Fruit fly (Drosophila melanogaster) whole organism, embryonic: Measurements from ENCODE around the gene SkpA.

ENCODE experiments used
- Atf3 ChIP-seq: fragments of 200-800 bp; sonication (Bioruptor generic); optimal IDR thresholded peaks from 3 replicates; lab custom pipeline; 2016; ENCODE audit warnings: missing biosample characterization, missing genetic modification characterization
- CG10267 ChIP-seq: fragments of 200-800 bp; sonication (Bioruptor generic); optimal IDR thresholded peaks from 2 replicates; lab custom pipeline; 2018; ENCODE audit warnings: missing biosample characterization, mild to moderate bottlenecking, missing genetic modification characterization, moderate library complexity
- CG10274 ChIP-seq: fragments of 200-800 bp; sonication (Bioruptor generic); optimal IDR thresholded peaks from 3 replicates; lab custom pipeline; 2017; ENCODE audit warnings: missing biosample characterization, mild to moderate bottlenecking, missing genetic modification characterization
- CG11398 ChIP-seq: fragments of 200-800 bp; sonication (Bioruptor generic); optimal IDR thresholded peaks from 2 replicates; lab custom pipeline; 2016; ENCODE audit warnings: missing biosample characterization, missing genetic modification characterization
- CG11723 ChIP-seq: fragments of 200-800 bp; sonication (Bioruptor generic); optimal IDR thresholded peaks from 2 replicates; lab custom pipeline; 2017; ENCODE audit warnings: missing biosample characterization, mild to moderate bottlenecking, missing genetic modification characterization
- CG13894 ChIP-seq: fragments of 200-800 bp; sonication (Bioruptor generic); optimal IDR thresholded peaks from 3 replicates; lab custom pipeline; 2018; ENCODE audit warnings: missing biosample characterization, mild to moderate bottlenecking, missing genetic modification characterization, moderate library complexity
- CG1647 ChIP-seq: fragments of 200-800 bp; sonication (Bioruptor generic); optimal IDR thresholded peaks from 3 replicates; lab custom pipeline; 2016; ENCODE audit warnings: missing biosample characterization, missing genetic modification characterization
- CG18011 ChIP-seq: fragments of 200-800 bp; sonication (Bioruptor generic); optimal IDR thresholded peaks from 2 replicates; lab custom pipeline; 2017; ENCODE audit warnings: missing biosample characterization, missing genetic modification characterization, mild to moderate bottlenecking, moderate library complexity, missing genotype
- CG2712 ChIP-seq: fragments of 200-800 bp; optimal IDR thresholded peaks from 3 replicates; lab custom pipeline; 2019; ENCODE audit warnings: missing biosample characterization, mild to moderate bottlenecking, missing genetic modification characterization, moderate library complexity
- CG4707 ChIP-seq: fragments of 200-800 bp; sonication (Bioruptor generic); optimal IDR thresholded peaks from 2 replicates; lab custom pipeline; 2018; ENCODE audit warnings: missing biosample characterization, mild to moderate bottlenecking, missing genetic modification characterization, moderate library complexity
- CG7928 ChIP-seq: fragments of 200-800 bp; sonication (Bioruptor generic); optimal IDR thresholded peaks from 2 replicates; lab custom pipeline; 2017; ENCODE audit warnings: missing biosample characterization, mild to moderate bottlenecking, missing genetic modification characterization
- CG8281 ChIP-seq: fragments of 200-800 bp; sonication (Bioruptor generic); optimal IDR thresholded peaks from 2 replicates; lab custom pipeline; 2018; ENCODE audit warnings: missing biosample characterization, mild to moderate bottlenecking, missing genetic modification characterization, moderate library complexity
- CG8388 ChIP-seq: fragments of 200-800 bp; sonication (Bioruptor generic); optimal IDR thresholded peaks from 2 replicates; lab custom pipeline; 2019; ENCODE audit warnings: missing biosample characterization, mild to moderate bottlenecking, missing genetic modification characterization, moderate library complexity
- CG8944 ChIP-seq: fragments of 200-800 bp; sonication (Bioruptor generic); optimal IDR thresholded peaks from 3 replicates; lab custom pipeline; 2016; ENCODE audit warnings: missing biosample characterization, missing genetic modification characterization
- D ChIP-seq, 2 experiments: fragments of 200-800 bp in 1 of 2; fragments of >200 bp in 1 of 2; sonication (Bioruptor generic) in 1 of 2; optimal IDR thresholded peaks; 2 replicates in 1 of 2; 3 replicates in 1 of 2; lab custom pipeline; 2017; ENCODE audit warnings: mild to moderate bottlenecking in 1 of 2, missing biosample characterization in 1 of 2, missing genetic modification characterization in 1 of 2, missing genetic modification reagents in 1 of 2
- D19B ChIP-seq: fragments of 200-800 bp; sonication (Bioruptor generic); optimal IDR thresholded peaks from 2 replicates; lab custom pipeline; 2017; ENCODE audit warnings: missing biosample characterization, mild to moderate bottlenecking, missing genetic modification characterization
- Doc2 ChIP-seq: fragments of 200-800 bp; sonication (Bioruptor generic); IDR thresholded peaks from 2 replicates; pipeline ENCODE4 v1.3.6; 2022; ENCODE audit warnings: missing biosample characterization, missing genetic modification characterization
- HLH54F ChIP-seq: fragments of 200-800 bp; sonication (Bioruptor generic); optimal IDR thresholded peaks from 3 replicates; lab custom pipeline; 2016; ENCODE audit warnings: missing biosample characterization, missing genetic modification characterization
- Hr3 ChIP-seq: fragments of 200-800 bp; sonication (Bioruptor generic); optimal IDR thresholded peaks from 3 replicates; lab custom pipeline; 2016; ENCODE audit warnings: missing biosample characterization, missing genetic modification characterization
- Hr39 ChIP-seq: fragments of >200 bp; optimal IDR thresholded peaks from 2 replicates; lab custom pipeline; 2017
- Kr ChIP-seq: fragments of 200-800 bp; sonication (Bioruptor generic); optimal IDR thresholded peaks from 2 replicates; lab custom pipeline; 2017; ENCODE audit warnings: missing biosample characterization, mild to moderate bottlenecking, missing genetic modification characterization
- Mes4 ChIP-seq: fragments of 200-800 bp; sonication (Bioruptor generic); optimal IDR thresholded peaks from 2 replicates; lab custom pipeline; 2016; ENCODE audit warnings: missing biosample characterization, missing genetic modification characterization
- Neu2 ChIP-seq: fragments of 200-800 bp; sonication (Bioruptor generic); optimal IDR thresholded peaks from 3 replicates; lab custom pipeline; 2016; ENCODE audit warnings: missing biosample characterization, missing genetic modification characterization, borderline replicate concordance
- Nf-YC ChIP-seq: fragments of 200-800 bp; optimal IDR thresholded peaks from 3 replicates; lab custom pipeline; 2019; ENCODE audit warnings: missing biosample characterization, mild to moderate bottlenecking, missing genetic modification characterization, moderate library complexity
- Six4 ChIP-seq: fragments of 200-800 bp; sonication (Bioruptor generic); optimal IDR thresholded peaks from 2 replicates; lab custom pipeline; 2016; ENCODE audit warnings: missing biosample characterization, missing genetic modification characterization
- Usf ChIP-seq: fragments of 200-800 bp; sonication (Bioruptor generic); optimal IDR thresholded peaks from 2 replicates; lab custom pipeline; 2017; ENCODE audit warnings: missing genotype, missing biosample characterization, missing genetic modification characterization
- aop ChIP-seq: fragments of 200-800 bp; sonication (Bioruptor generic); IDR thresholded peaks from 2 replicates; pipeline ENCODE4 v1.3.6; 2022; ENCODE audit warnings: missing biosample characterization, missing genetic modification characterization
- ara ChIP-seq: fragments of 200-800 bp; sonication (Bioruptor generic); IDR thresholded peaks from 2 replicates; pipeline ENCODE4 v1.3.6; 2022; ENCODE audit warnings: missing biosample characterization, missing genetic modification characterization
- br ChIP-seq: fragments of >200 bp; optimal IDR thresholded peaks from 2 replicates; lab custom pipeline; 2017
- chinmo ChIP-seq: fragments of 200-800 bp; sonication (Bioruptor generic); IDR thresholded peaks from 4 replicates; pipeline ENCODE4 v1.3.6; 2022; ENCODE audit warnings: missing biosample characterization, missing genetic modification characterization; ENCODE audit not compliant: partially characterized antibody
- chm ChIP-seq: fragments of 200-800 bp; sonication (Bioruptor generic); IDR thresholded peaks from 2 replicates; pipeline ENCODE4 v1.3.6; 2022; ENCODE audit warnings: missing biosample characterization, missing genetic modification characterization
- croc ChIP-seq: fragments of 200-800 bp; sonication (Bioruptor generic); conservative IDR thresholded peaks from 3 replicates; pipeline ENCODE4 v1.3.6; 2022; ENCODE audit warnings: missing biosample characterization, missing genetic modification characterization
- crol ChIP-seq: fragments of 200-800 bp; sonication (Bioruptor generic); IDR thresholded peaks from 2 replicates; pipeline ENCODE4 v1.3.6; 2022; ENCODE audit warnings: missing biosample characterization, missing genetic modification characterization
- dati ChIP-seq: fragments of 200-800 bp; sonication (Bioruptor generic); IDR thresholded peaks from 2 replicates; pipeline ENCODE4 v1.3.6; 2022; ENCODE audit warnings: missing biosample characterization, missing genetic modification characterization
- dysf ChIP-seq: fragments of 200-800 bp; sonication (Bioruptor generic); IDR thresholded peaks from 3 replicates; pipeline ENCODE4 v1.3.6; 2022; ENCODE audit warnings: missing biosample characterization, missing genetic modification characterization
- en ChIP-seq: fragments of 200-800 bp; sonication (Bioruptor generic); optimal IDR thresholded peaks from 2 replicates; lab custom pipeline; 2016; ENCODE audit warnings: missing biosample characterization, missing genetic modification characterization
- eve ChIP-seq, 2 experiments: fragments of >200 bp; optimal IDR thresholded peaks; 2 replicates each; lab custom pipeline; 2017; ENCODE audit warnings: missing biosample characterization in 2 of 2, missing genetic modification characterization in 2 of 2
- gcm ChIP-seq: fragments of 200-800 bp; sonication (Bioruptor generic); optimal IDR thresholded peaks from 2 replicates; lab custom pipeline; 2019; ENCODE audit warnings: missing biosample characterization, mild to moderate bottlenecking, missing genetic modification characterization, moderate library complexity
- grn ChIP-seq: fragments of 200-800 bp; sonication (Bioruptor generic); optimal IDR thresholded peaks from 3 replicates; lab custom pipeline; 2017; ENCODE audit warnings: missing biosample characterization, missing genetic modification characterization
- inv ChIP-seq: fragments of 200-800 bp; sonication (Bioruptor generic); IDR thresholded peaks from 2 replicates; pipeline ENCODE4 v1.3.6; 2022; ENCODE audit warnings: missing biosample characterization, missing genetic modification characterization; ENCODE audit not compliant: partially characterized antibody
- lab ChIP-seq: fragments of 200-800 bp; sonication (Bioruptor generic); optimal IDR thresholded peaks from 3 replicates; lab custom pipeline; 2017; ENCODE audit warnings: missing biosample characterization, missing genetic modification characterization, mild to moderate bottlenecking, moderate library complexity, missing genetic modification reagents
- lola ChIP-seq, 3 experiments: fragments of >200 bp in 2 of 3; fragments of 200-800 bp in 1 of 3; sonication (Bioruptor generic) in 1 of 3; optimal IDR thresholded peaks; 2 replicates each; lab custom pipeline; 2017 to 2019; ENCODE audit warnings: missing biosample characterization in 3 of 3, missing genetic modification characterization in 3 of 3, mild to moderate bottlenecking in 1 of 3, moderate library complexity in 1 of 3
- maf-S ChIP-seq: fragments of 200-800 bp; sonication (Bioruptor generic); optimal IDR thresholded peaks from 2 replicates; lab custom pipeline; 2016; ENCODE audit warnings: missing biosample characterization, missing genetic modification characterization
- onecut ChIP-seq: fragments of 200-800 bp; sonication (Bioruptor generic); IDR thresholded peaks from 2 replicates; pipeline ENCODE4 v1.3.6; 2022; ENCODE audit warnings: missing biosample characterization, missing genetic modification characterization
- p53 ChIP-seq: fragments of 200-800 bp; sonication (Bioruptor generic); optimal IDR thresholded peaks from 2 replicates; lab custom pipeline; 2016; ENCODE audit warnings: missing biosample characterization, missing genetic modification characterization
- pb ChIP-seq: fragments of 200-800 bp; sonication (Bioruptor generic); optimal IDR thresholded peaks from 3 replicates; lab custom pipeline; 2016; ENCODE audit warnings: missing biosample characterization, missing genetic modification characterization
- pzg ChIP-seq: fragments of 200-800 bp; sonication (Bioruptor generic); optimal IDR thresholded peaks from 3 replicates; lab custom pipeline; 2018; ENCODE audit warnings: missing biosample characterization, mild to moderate bottlenecking, missing genetic modification characterization, moderate library complexity
- sc ChIP-seq, 3 experiments: fragments of >200 bp in 2 of 3; fragments of 200-800 bp in 1 of 3; sonication (Bioruptor generic) in 1 of 3; optimal IDR thresholded peaks; 2 replicates in 2 of 3; 3 replicates in 1 of 3; lab custom pipeline; 2017; ENCODE audit warnings: mild to moderate bottlenecking in 1 of 3, missing biosample characterization in 1 of 3, missing genetic modification characterization in 1 of 3, missing genetic modification reagents in 1 of 3
- sna ChIP-seq: fragments of 200-800 bp; sonication (Bioruptor generic); IDR thresholded peaks from 2 replicates; pipeline ENCODE4 v1.3.6; 2022; ENCODE audit warnings: missing biosample characterization, missing genetic modification characterization; ENCODE audit not compliant: partially characterized antibody
- zen ChIP-seq: fragments of 200-800 bp; sonication (Bioruptor generic); optimal IDR thresholded peaks from 3 replicates; lab custom pipeline; 2018; ENCODE audit warnings: missing biosample characterization, mild to moderate bottlenecking, missing genetic modification characterization, moderate library complexity

Gene SkpA

dm6 chrX:654949-655348 lies 965 bp upstream of the SkpA start (continued):
- TF ChIP-seq ara (GFP tag; lab: Robert Waterston, UW) = peak; percentile 97
- TF ChIP-seq grn (GFP tag; lab: Kevin White, UChicago) = peak; percentile 44
- TF ChIP-seq Usf (GFP tag; lab: Kevin White, UChicago) = peak; percentile 88
- peak; percentile 80 for TF ChIP-seq Doc2 (GFP tag; lab: Robert Waterston, UW)
- peak; percentile 91 for TF ChIP-seq CG4707 (GFP tag; lab: Kevin White, UChicago)
- TF ChIP-seq CG2712 (tag; lab: Kevin White, UChicago) = peak; percentile 91
- TF ChIP-seq dati = peak; percentile 95
- TF ChIP-seq pzg (GFP tag; lab: Kevin White, UChicago) = peak; percentile 37
- TF ChIP-seq CG8388 (GFP tag; lab: Kevin White, UChicago) = peak; percentile 92
- TF ChIP-seq CG13894 (tag; lab: Kevin White, UChicago) = peak; percentile 93
- peak; percentile 93 for TF ChIP-seq Atf3 (GFP tag; lab: Kevin White, UChicago)
- peak; percentile 88 for TF ChIP-seq croc
- peak; percentile 91 for TF ChIP-seq en (GFP tag; lab: Kevin White, UChicago)
- TF ChIP-seq lab (GFP tag; lab: Kevin White, UChicago) = peak; percentile 97
- TF ChIP-seq onecut (GFP tag; lab: Robert Waterston, UW) = peak; percentile 95
- TF ChIP-seq Mes4 = peak; percentile 93
- peak; percentile 98 for TF ChIP-seq chm
- TF ChIP-seq Neu2 = peak; percentile 76
- TF ChIP-seq Six4 (GFP tag; lab: Kevin White, UChicago) = peak; percentile 89
- TF ChIP-seq CG18011 (GFP tag; lab: Kevin White, UChicago) = peak; percentile 81
- peak; percentile 85 for TF ChIP-seq aop (GFP tag; lab: Robert Waterston, UW)
- TF ChIP-seq CG10267 (tag; lab: Kevin White, UChicago) = peak; percentile 82
- peak; percentile 92 for TF ChIP-seq CG1647 (GFP tag; lab: Kevin White, UChicago)
- no peak for TF ChIP-seq crol (GFP tag; lab: Robert Waterston, UW)
- TF ChIP-seq gcm (GFP tag; lab: Kevin White, UChicago) = peak; percentile 92
- peak; percentile 75; the same call in 1 of the 4 replicates for TF ChIP-seq chinmo (GFP tag; lab: Robert Waterston, UW)
- TF ChIP-seq CG11398 = peak; percentile 93
- TF ChIP-seq sc (optimal IDR thresholded peaks at IDR 0.05; lab: Kevin White, UChicago) = no peak
- TF ChIP-seq sc (GFP tag; optimal IDR thresholded peaks at IDR 0.05; lab: Kevin White, UChicago) = peak; percentile 90
- TF ChIP-seq D19B (GFP tag; lab: Kevin White, UChicago) = peak; percentile 84
- peak; percentile 95 for TF ChIP-seq HLH54F
- TF ChIP-seq CG8281 (tag; lab: Kevin White, UChicago) = peak; percentile 79
- TF ChIP-seq Nf-YC (tag; lab: Kevin White, UChicago) = peak; percentile 83
- TF ChIP-seq CG7928 (GFP tag; lab: Kevin White, UChicago) = peak; percentile 77
- peak; percentile 94 for TF ChIP-seq pb (GFP tag; lab: Kevin White, UChicago)
- TF ChIP-seq D (optimal IDR thresholded peaks at IDR 0.05; lab: Kevin White, UChicago) = no peak
- TF ChIP-seq D (GFP tag; optimal IDR thresholded peaks at IDR 0.05; lab: Kevin White, UChicago) = peak; percentile 94
- peak; percentile 98 for TF ChIP-seq dysf
- TF ChIP-seq p53 (GFP tag; lab: Kevin White, UChicago) = peak; percentile 81
- no peak for TF ChIP-seq Hr39 (lab: Kevin White, UChicago)
- TF ChIP-seq Hr3 = peak; percentile 88
- TF ChIP-seq lola (GFP tag; optimal IDR thresholded peaks at IDR 0.05; lab: Kevin White, UChicago) = peak in 1 of 3 experiments; percentile 83
- TF ChIP-seq eve (GFP tag; optimal IDR thresholded peaks at IDR 0.05; lab: Kevin White, UChicago) = no peak
- peak; percentile 95 for TF ChIP-seq maf-S (GFP tag; lab: Kevin White, UChicago)
- TF ChIP-seq sna (GFP tag; lab: Robert Waterston, UW) = no peak
- peak; percentile 81 for TF ChIP-seq Kr (GFP tag; lab: Kevin White, UChicago)
- TF ChIP-seq CG10274 (GFP tag; lab: Kevin White, UChicago) = peak; percentile 90
- no peak for TF ChIP-seq inv (GFP tag; lab: Robert Waterston, UW)
- peak; percentile 96 for TF ChIP-seq CG11723 (GFP tag; lab: Kevin White, UChicago)
- no peak for TF ChIP-seq br (lab: Kevin White, UChicago)
- peak; percentile 93 for TF ChIP-seq CG8944 (GFP tag; lab: Kevin White, UChicago)
- peak; percentile 86 for TF ChIP-seq zen
